Worm (Caenorhabditis elegans): ENCODE measurements around the gene T05C7.5.

T05C7.5 gene

ce11 chrIV:91680-92079 lies 33.0 kb upstream of the T05C7.5 start, which contains the start of gene tpa-1:
TSS of gene tpa-1 (plus strand) at chrIV:91980.
- TF ChIP-seq tlp-1 (tag; optimal IDR thresholded peaks at IDR 0.05) (no peak), mdl-1 (tag; optimal IDR thresholded peaks at IDR 0.05) (no peak), ces-1 (GFP tag; optimal IDR thresholded peaks at IDR 0.05) (no peak), zip-4 (GFP tag; optimal IDR thresholded peaks at IDR 0.05) (no peak), elt-2 (tag; optimal IDR thresholded peaks at IDR 0.05) (no peak), lin-15B (tag; optimal IDR thresholded peaks at IDR 0.05) (no peak), elt-3 (tag; optimal IDR thresholded peaks at IDR 0.05) (no peak), hlh-4 (tag; optimal IDR thresholded peaks at IDR 0.05) (no peak), rnt-1 (tag; optimal IDR thresholded peaks at IDR 0.05) (no peak), lin-13 (GFP tag; optimal IDR thresholded peaks at IDR 0.05) (no peak), ceh-63 (GFP tag; optimal IDR thresholded peaks at IDR 0.05) (no peak), ztf-4 (tag; optimal IDR thresholded peaks at IDR 0.05) (no peak), tbx-2 (tag; optimal IDR thresholded peaks at IDR 0.05) (no peak), ceh-88 (GFP tag; IDR thresholded peaks at IDR 0.05) (no peak), efl-3 (GFP tag; optimal IDR thresholded peaks at IDR 0.05) (no peak), pqm-1 (tag; optimal IDR thresholded peaks at IDR 0.05) (no peak)

ce11 chrIV:89991-90390 lies 31.3 kb upstream of the T05C7.5 start, which contains the start of gene scl-23:
TSS of gene scl-23 (minus strand) at chrIV:90091.
- no peak for TF ChIP-seq grh-1 (GFP tag; IDR thresholded peaks at IDR 0.05)
- no peak for TF ChIP-seq ztf-4 (tag; optimal IDR thresholded peaks at IDR 0.05)
- no peak for TF ChIP-seq ceh-90 (tag; optimal IDR thresholded peaks at IDR 0.05)
- no peak for TF ChIP-seq dsc-1 (tag; optimal IDR thresholded peaks at IDR 0.05)
- no peak for TF ChIP-seq ztf-11 (tag; optimal IDR thresholded peaks at IDR 0.05)
- TF ChIP-seq nhr-20 (tag; optimal IDR thresholded peaks at IDR 0.05), result no peak
- no peak for TF ChIP-seq aha-1 (tag; optimal IDR thresholded peaks at IDR 0.05)
- TF ChIP-seq ama-1 (optimal IDR thresholded peaks at IDR 0.05), result no peak
- TF ChIP-seq dpl-1 (GFP tag; optimal IDR thresholded peaks at IDR 0.05), result no peak
- no peak for TF ChIP-seq ets-5 (GFP tag; IDR thresholded peaks at IDR 0.05)
- TF ChIP-seq isw-1 (GFP tag; IDR thresholded peaks at IDR 0.05), result no peak
- no peak for TF ChIP-seq C16A3.4 (tag; optimal IDR thresholded peaks at IDR 0.05)
- TF ChIP-seq nhr-11 (tag; optimal IDR thresholded peaks at IDR 0.05), result no peak
- TF ChIP-seq zag-1 (tag; optimal IDR thresholded peaks at IDR 0.05), result no peak
- no peak for TF ChIP-seq unc-62 (GFP tag; optimal IDR thresholded peaks at IDR 0.05)
- no peak for TF ChIP-seq zip-4 (GFP tag; optimal IDR thresholded peaks at IDR 0.05)
- no peak for TF ChIP-seq F16B12.6 (tag; optimal IDR thresholded peaks at IDR 0.05)
- no peak for TF ChIP-seq ces-1 (GFP tag; optimal IDR thresholded peaks at IDR 0.05)
- TF ChIP-seq lir-3 (tag; optimal IDR thresholded peaks at IDR 0.05; ENCODE audit: poor library complexity), result no peak

ce11 chrIV:86744-87143 lies 28.0 kb upstream of the T05C7.5 start:
- TF ChIP-seq nhr-28 (tag; optimal IDR thresholded peaks at IDR 0.05), result no peak
- TF ChIP-seq efl-1 (optimal IDR thresholded peaks at IDR 0.05), result no peak
- TF ChIP-seq efl-1 (GFP tag; optimal IDR thresholded peaks at IDR 0.05 in 1 of 2), result peak in 1 of 2 experiments; percentile 90
- no peak for TF ChIP-seq hpl-2 (GFP tag; optimal IDR thresholded peaks at IDR 0.05)

ce11 chrIV:82309-82708 lies 23.6 kb upstream of the T05C7.5 start:
- TF ChIP-seq dsc-1 (tag; optimal IDR thresholded peaks at IDR 0.05), result peak; percentile 90
- TF ChIP-seq nhr-85 (tag), result peak; percentile 42
- TF ChIP-seq rnt-1 (tag; optimal IDR thresholded peaks at IDR 0.05), result peak; percentile 35
- TF ChIP-seq jun-1 (tag; optimal IDR thresholded peaks at IDR 0.05), result no peak
- peak; percentile 69 for TF ChIP-seq fkh-4 (tag; optimal IDR thresholded peaks at IDR 0.05; ENCODE audit: borderline replicate concordance)
